Fruit fly (Drosophila melanogaster) whole organism, embryonic: ENCODE results near the gene Zif.

Experiments used
- Bgb ChIP-seq: fragments of 200-800 bp; sonication (Bioruptor generic); IDR thresholded peaks from 2 replicates; pipeline ENCODE4 v1.3.6; 2022; ENCODE audit warnings: missing biosample characterization, missing genetic modification characterization; ENCODE audit not compliant: partially characterized antibody
- C15 ChIP-seq: fragments of 200-800 bp; sonication (Bioruptor generic); IDR thresholded peaks from 3 replicates; pipeline ENCODE4 v1.3.6; 2022; ENCODE audit warnings: missing biosample characterization, missing genetic modification characterization
- CG10321 ChIP-seq: fragments of 200-800 bp; sonication (Bioruptor generic); IDR thresholded peaks from 2 replicates; pipeline ENCODE4 v1.3.6; 2022; ENCODE audit warnings: missing biosample characterization, missing genetic modification characterization
- CG10543 ChIP-seq: fragments of 200-800 bp; sonication (Bioruptor generic); optimal IDR thresholded peaks from 3 replicates; lab custom pipeline; 2017; ENCODE audit warnings: missing biosample characterization, mild to moderate bottlenecking, missing genetic modification characterization, moderate library complexity
- CG11696 ChIP-seq: fragments of 200-800 bp; sonication (Bioruptor generic); IDR thresholded peaks from 2 replicates; pipeline ENCODE4 v1.3.6; 2022; ENCODE audit warnings: missing biosample characterization, missing genetic modification characterization
- CG15479 ChIP-seq: fragments of 200-800 bp; sonication (Bioruptor generic); optimal IDR thresholded peaks from 3 replicates; lab custom pipeline; 2019; ENCODE audit warnings: missing biosample characterization, mild to moderate bottlenecking, missing genetic modification characterization, moderate library complexity
- CG1832 ChIP-seq: fragments of 200-800 bp; sonication (Bioruptor generic); optimal IDR thresholded peaks from 2 replicates; lab custom pipeline; 2017; ENCODE audit warnings: missing biosample characterization, mild to moderate bottlenecking, missing genetic modification characterization, inconsistent platforms
- CG2875 ChIP-seq: fragments of 200-800 bp; sonication (Bioruptor generic); optimal IDR thresholded peaks from 2 replicates; lab custom pipeline; 2017; ENCODE audit warnings: missing biosample characterization, mild to moderate bottlenecking, missing genetic modification characterization, missing genetic modification reagents
- CG33557 ChIP-seq: fragments of 200-800 bp; sonication (Bioruptor generic); optimal IDR thresholded peaks from 2 replicates; lab custom pipeline; 2019; ENCODE audit warnings: missing biosample characterization, mild to moderate bottlenecking, missing genetic modification characterization, moderate library complexity
- CG4360 ChIP-seq: fragments of 200-800 bp; sonication (Bioruptor generic); IDR thresholded peaks from 2 replicates; pipeline ENCODE4 v1.3.6; 2022; ENCODE audit warnings: missing biosample characterization, missing genetic modification characterization
- CG6683 ChIP-seq: fragments of 200-800 bp; sonication (Bioruptor generic); optimal IDR thresholded peaks from 2 replicates; lab custom pipeline; 2017; ENCODE audit warnings: missing biosample characterization, mild to moderate bottlenecking, missing genetic modification characterization, missing genetic modification reagents
- CG6765 ChIP-seq: fragments of 200-800 bp; sonication (Bioruptor generic); optimal IDR thresholded peaks from 3 replicates; lab custom pipeline; 2017; ENCODE audit warnings: missing biosample characterization, mild to moderate bottlenecking, missing genetic modification characterization
- CG8290 ChIP-seq, 3 experiments: fragments of 200-800 bp; sonication (Bioruptor generic); optimal IDR thresholded peaks; 2 replicates each; lab custom pipeline; 2016 to 2019; ENCODE audit warnings: missing biosample characterization in 3 of 3, missing genetic modification characterization in 3 of 3, mild to moderate bottlenecking in 2 of 3, moderate library complexity in 1 of 3
- CG9215 ChIP-seq: fragments of 200-800 bp; sonication (Bioruptor generic); IDR thresholded peaks from 2 replicates; pipeline ENCODE4 v1.3.6; 2022; ENCODE audit warnings: missing biosample characterization, missing genetic modification characterization
- CTCF ChIP-seq: fragments of 200-800 bp; sonication (Bioruptor generic); optimal IDR thresholded peaks from 2 replicates; lab custom pipeline; 2017; ENCODE audit warnings: missing biosample characterization, mild to moderate bottlenecking, missing genetic modification characterization, moderate library complexity
- HLH3B ChIP-seq: fragments of 200-800 bp; sonication (Bioruptor generic); IDR thresholded peaks from 2 replicates; pipeline ENCODE4 v1.3.6; 2022; ENCODE audit warnings: missing biosample characterization, missing genetic modification characterization
- HLHmδ ChIP-seq: fragments of 200-800 bp; sonication (Bioruptor generic); optimal IDR thresholded peaks from 2 replicates; lab custom pipeline; 2018; ENCODE audit warnings: missing biosample characterization, mild to moderate bottlenecking, missing genetic modification characterization, moderate library complexity
- HmgZ ChIP-seq: fragments of 200-800 bp; sonication (Bioruptor generic); optimal IDR thresholded peaks from 2 replicates; lab custom pipeline; 2018; ENCODE audit warnings: missing biosample characterization, mild to moderate bottlenecking, missing genetic modification characterization
- Hr78 ChIP-seq, 2 experiments: fragments of 200-800 bp in 1 of 2; fragments of >200 bp in 1 of 2; sonication (Bioruptor generic) in 1 of 2; optimal IDR thresholded peaks; 2 replicates each; lab custom pipeline; 2017 to 2019; ENCODE audit warnings: missing biosample characterization in 2 of 2, missing genetic modification characterization in 2 of 2, mild to moderate bottlenecking in 1 of 2, moderate library complexity in 1 of 2
- Med ChIP-seq: fragments of 200-800 bp; sonication (Bioruptor generic); peaks from one replicate; lab custom pipeline; 2016; ENCODE audit warnings: missing biosample characterization, missing genetic modification characterization, mild to moderate bottlenecking, inconsistent platforms, moderate library complexity
- NC2α ChIP-seq: fragments of 200-800 bp; sonication (Bioruptor generic); optimal IDR thresholded peaks from 2 replicates; lab custom pipeline; 2016; ENCODE audit warnings: missing biosample characterization, missing genetic modification characterization
- NFAT ChIP-seq: fragments of 200-800 bp; sonication (Bioruptor generic); IDR thresholded peaks from 2 replicates; pipeline ENCODE4 v1.3.6; 2022; ENCODE audit warnings: missing biosample characterization, missing genetic modification characterization
- Pdp1 ChIP-seq, 2 experiments: fragments of 200-800 bp; sonication (Bioruptor generic); optimal IDR thresholded peaks; 3 replicates each; lab custom pipeline; 2016; ENCODE audit warnings: missing biosample characterization in 2 of 2, missing genetic modification characterization in 2 of 2, mild to moderate bottlenecking in 1 of 2, moderate library complexity in 1 of 2
- Ravus ChIP-seq: fragments of 200-800 bp; sonication (Bioruptor generic); IDR thresholded peaks from 2 replicates; pipeline ENCODE4 v1.3.6; 2022; ENCODE audit warnings: missing biosample characterization, missing genetic modification characterization
- Trl ChIP-seq, 3 experiments: fragments of >200 bp in 2 of 3; fragments of 200-800 bp in 1 of 3; sonication (Bioruptor generic) in 1 of 3; optimal IDR thresholded peaks; 2 replicates in 1 of 3; 3 replicates in 2 of 3; lab custom pipeline; 2016 to 2017; ENCODE audit warnings: missing biosample characterization in 1 of 3, missing genetic modification characterization in 1 of 3
- cad ChIP-seq: fragments of >200 bp; optimal IDR thresholded peaks from 2 replicates; lab custom pipeline; 2017; ENCODE audit warnings: missing biosample characterization, missing genetic modification characterization
- cato ChIP-seq: fragments of 200-800 bp; sonication (Bioruptor generic); optimal IDR thresholded peaks from 2 replicates; lab custom pipeline; 2016; ENCODE audit warnings: missing biosample characterization, missing genetic modification characterization, borderline replicate concordance
- cg ChIP-seq: fragments of 200-800 bp; sonication (Bioruptor generic); optimal IDR thresholded peaks from 3 replicates; lab custom pipeline; 2019; ENCODE audit warnings: missing biosample characterization, mild to moderate bottlenecking, missing genetic modification characterization, moderate library complexity
- chinmo ChIP-seq: fragments of 200-800 bp; sonication (Bioruptor generic); IDR thresholded peaks from 4 replicates; pipeline ENCODE4 v1.3.6; 2022; ENCODE audit warnings: missing biosample characterization, missing genetic modification characterization; ENCODE audit not compliant: partially characterized antibody
- ci ChIP-seq: fragments of 200-800 bp; sonication (Bioruptor generic); IDR thresholded peaks from 3 replicates; pipeline ENCODE4 v1.3.6; 2022; ENCODE audit warnings: missing biosample characterization, missing genetic modification characterization
- corto ChIP-seq: fragments of 200-800 bp; sonication (Bioruptor generic); optimal IDR thresholded peaks from 2 replicates; lab custom pipeline; 2016; ENCODE audit warnings: missing biosample characterization, mild to moderate bottlenecking, missing genetic modification characterization, moderate library complexity
- crol ChIP-seq: fragments of 200-800 bp; sonication (Bioruptor generic); IDR thresholded peaks from 2 replicates; pipeline ENCODE4 v1.3.6; 2022; ENCODE audit warnings: missing biosample characterization, missing genetic modification characterization
- emc ChIP-seq: fragments of 200-800 bp; sonication (Bioruptor generic); optimal IDR thresholded peaks from 2 replicates; lab custom pipeline; 2016; ENCODE audit warnings: missing biosample characterization, missing genetic modification characterization
- fd3F ChIP-seq: fragments of 200-800 bp; sonication (Bioruptor generic); optimal IDR thresholded peaks from 2 replicates; lab custom pipeline; 2018; ENCODE audit warnings: missing biosample characterization, mild to moderate bottlenecking, missing genetic modification characterization, moderate library complexity
- gsb ChIP-seq: fragments of 200-800 bp; sonication (Bioruptor generic); IDR thresholded peaks from 2 replicates; pipeline ENCODE4 v1.3.6; 2022; ENCODE audit warnings: missing biosample characterization, missing genetic modification characterization
- h ChIP-seq: fragments of >200 bp; optimal IDR thresholded peaks from 2 replicates; lab custom pipeline; 2017
- hb ChIP-seq: fragments of 200-800 bp; sonication (Bioruptor generic); IDR thresholded peaks from 3 replicates; pipeline ENCODE4 v1.3.6; 2022; ENCODE audit warnings: missing biosample characterization, missing genetic modification characterization; ENCODE audit not compliant: partially characterized antibody
- inv ChIP-seq: fragments of 200-800 bp; sonication (Bioruptor generic); IDR thresholded peaks from 2 replicates; pipeline ENCODE4 v1.3.6; 2022; ENCODE audit warnings: missing biosample characterization, missing genetic modification characterization; ENCODE audit not compliant: partially characterized antibody
- lola ChIP-seq, 3 experiments: fragments of >200 bp in 2 of 3; fragments of 200-800 bp in 1 of 3; sonication (Bioruptor generic) in 1 of 3; optimal IDR thresholded peaks; 2 replicates each; lab custom pipeline; 2017 to 2019; ENCODE audit warnings: missing biosample characterization in 3 of 3, missing genetic modification characterization in 3 of 3, mild to moderate bottlenecking in 1 of 3, moderate library complexity in 1 of 3
- org-1 ChIP-seq: fragments of 200-800 bp; sonication (Bioruptor generic); optimal IDR thresholded peaks from 2 replicates; lab custom pipeline; 2017; ENCODE audit warnings: missing biosample characterization, missing genetic modification characterization
- repo ChIP-seq: fragments of 200-800 bp; sonication (Bioruptor generic); optimal IDR thresholded peaks from 2 replicates; lab custom pipeline; 2016; ENCODE audit warnings: missing biosample characterization, missing genetic modification characterization
- sd ChIP-seq: fragments of 200-800 bp; sonication (Bioruptor generic); optimal IDR thresholded peaks from 3 replicates; lab custom pipeline; 2018; ENCODE audit warnings: missing biosample characterization, mild to moderate bottlenecking, missing genetic modification characterization, moderate library complexity
- sens ChIP-seq: fragments of 200-800 bp; sonication (Bioruptor generic); peaks from one replicate; lab custom pipeline; 2016; ENCODE audit warnings: missing biosample characterization, missing genetic modification characterization
- sima ChIP-seq: fragments of 200-800 bp; sonication (Bioruptor generic); optimal IDR thresholded peaks from 2 replicates; lab custom pipeline; 2016; ENCODE audit warnings: missing biosample characterization, missing genetic modification characterization
- tll ChIP-seq, 2 experiments: fragments of 200-800 bp in 1 of 2; fragments of >200 bp in 1 of 2; sonication (Bioruptor generic) in 1 of 2; optimal IDR thresholded peaks; 2 replicates each; lab custom pipeline; 2017 to 2019; ENCODE audit warnings: missing biosample characterization in 2 of 2, missing genetic modification characterization in 2 of 2, mild to moderate bottlenecking in 1 of 2, moderate library complexity in 1 of 2
- vvl ChIP-seq: fragments of 200-800 bp; sonication (Bioruptor generic); IDR thresholded peaks from 2 replicates; pipeline ENCODE4 v1.3.6; 2022; ENCODE audit warnings: missing biosample characterization, missing genetic modification characterization
- z ChIP-seq: fragments of 200-800 bp; sonication (Bioruptor generic); IDR thresholded peaks from 3 replicates; pipeline ENCODE4 v1.3.6; 2022; ENCODE audit warnings: missing biosample characterization, missing genetic modification characterization
- zfh2 ChIP-seq: fragments of 200-800 bp; sonication (Bioruptor generic); optimal IDR thresholded peaks from 2 replicates; lab custom pipeline; 2016; ENCODE audit warnings: missing biosample characterization, missing genetic modification characterization

The Zif gene

DNA sequence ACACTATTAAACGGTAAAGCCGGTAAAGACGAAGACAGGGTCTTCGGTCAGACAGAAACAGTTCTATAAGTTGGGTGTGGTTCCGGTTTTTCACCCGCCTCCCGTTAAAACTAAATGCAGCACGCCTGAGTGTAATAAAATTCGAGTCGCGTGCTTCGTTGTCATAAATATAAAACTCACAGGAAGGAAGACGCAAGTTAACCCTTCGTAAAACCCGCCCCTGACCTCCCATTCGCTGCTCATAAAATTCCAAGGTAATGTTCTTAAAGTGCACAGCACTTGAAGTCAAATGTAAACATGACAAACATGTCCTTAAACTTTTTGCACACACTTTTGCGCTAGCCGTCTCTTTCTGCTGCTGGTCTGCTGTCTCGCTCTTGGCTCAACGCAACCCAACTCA is 35.6 kb upstream of the Zif start:
- TF ChIP-seq Trl (optimal IDR thresholded peaks at IDR 0.05; lab: Kevin White, UChicago) (no peak), Trl (GFP tag; optimal IDR thresholded peaks at IDR 0.05; lab: Kevin White, UChicago) (no peak), NFAT (GFP tag; lab: Robert Waterston, UW) (no peak), HLH3B (GFP tag; lab: Robert Waterston, UW) (no peak), fd3F (GFP tag; lab: Kevin White, UChicago) (no peak), HmgZ (tag; lab: Kevin White, UChicago) (no peak), org-1 (GFP tag; lab: Kevin White, UChicago) (no peak), CG6683 (GFP tag; lab: Kevin White, UChicago) (no peak), Med (GFP tag; lab: Kevin White, UChicago) (peak; percentile 45), tll (GFP tag; optimal IDR thresholded peaks at IDR 0.05; lab: Kevin White, UChicago) (peak in 1 of 2 experiments; percentile 72), HLHmδ (GFP tag; lab: Kevin White, UChicago) (no peak), C15 (GFP tag; lab: Robert Waterston, UW) (no peak), Ravus (GFP tag; lab: Robert Waterston, UW) (no peak), inv (GFP tag; lab: Robert Waterston, UW) (no peak), cad (peak; percentile 78), cato (GFP tag; lab: Kevin White, UChicago) (no peak), CG11696 (GFP tag; lab: Robert Waterston, UW) (no peak), CG4360 (GFP tag; lab: Robert Waterston, UW) (no peak)
- TF ChIP-seq, all 482 proteins: peak for 3

DNA sequence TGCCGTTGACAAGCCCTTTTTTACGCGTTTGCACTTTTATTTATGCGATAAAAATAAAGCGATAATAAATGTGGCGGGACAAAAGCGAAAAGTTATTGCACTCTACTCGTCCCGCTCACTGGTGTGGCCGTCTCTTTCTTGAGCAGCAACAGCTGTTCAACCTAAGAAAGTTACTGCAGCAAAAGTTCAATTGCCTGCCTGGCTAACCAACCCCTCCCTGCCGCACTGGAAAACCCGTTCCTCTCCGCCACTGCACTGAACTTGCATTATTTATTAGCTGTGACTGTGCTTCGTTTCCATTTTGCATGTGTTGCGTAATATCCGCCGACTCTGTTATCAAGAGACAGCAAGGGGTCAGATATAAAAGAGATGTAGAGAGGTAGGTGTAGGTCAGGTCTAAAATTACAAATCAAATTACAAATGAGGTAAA is 35.2 kb upstream of the Zif start:
- TF ChIP-seq CG15479: no peak
- TF ChIP-seq CG8290 (GFP tag; optimal IDR thresholded peaks at IDR 0.05; lab: Kevin White, UChicago): no peak
- no peak for TF ChIP-seq CG8290 (tag; optimal IDR thresholded peaks at IDR 0.05; lab: Kevin White, UChicago)
- TF ChIP-seq CG10321: peak; percentile 25; the same call in 1 of the 2 replicates
- TF ChIP-seq Bgb (GFP tag; lab: Robert Waterston, UW): 0 out of 2 replicates have a peak, but pooled peaks have one; percentile 15
- TF ChIP-seq Hr78 (GFP tag; optimal IDR thresholded peaks at IDR 0.05; lab: Kevin White, UChicago): peak in 1 of 2 experiments; percentile 66
- TF ChIP-seq crol (GFP tag; lab: Robert Waterston, UW): peak; percentile 24; the same call in 1 of the 2 replicates
- TF ChIP-seq h: no peak
- no peak for TF ChIP-seq Ravus (GFP tag; lab: Robert Waterston, UW)
- TF ChIP-seq vvl: peak; percentile 55
- TF ChIP-seq Pdp1 (GFP tag; optimal IDR thresholded peaks at IDR 0.05; lab: Kevin White, UChicago): peak in 1 of 2 experiments; percentile 77
- TF ChIP-seq CG1832: peak; percentile 38
- 0 out of 3 replicates have a peak, but pooled peaks have one; percentile 9 for TF ChIP-seq z (GFP tag; lab: Robert Waterston, UW)
- peak; percentile 63 for TF ChIP-seq sens (GFP tag; lab: Kevin White, UChicago)
- TF ChIP-seq cg (GFP tag; lab: Kevin White, UChicago): no peak
- no peak for TF ChIP-seq CG2875 (GFP tag; lab: Kevin White, UChicago)

dm6 chr3R:6423128-6423527 is 33.8 kb upstream of the Zif start:
- TF ChIP-seq CG6765 (GFP tag; lab: Kevin White, UChicago) (no peak), zfh2 (GFP tag; lab: Kevin White, UChicago) (no peak), lola (GFP tag; optimal IDR thresholded peaks at IDR 0.05; lab: Kevin White, UChicago) (no peak), chinmo (GFP tag; lab: Robert Waterston, UW) (0 out of 4 replicates have a peak, but pooled peaks have one; percentile 47), CG10543 (GFP tag; lab: Kevin White, UChicago) (peak; percentile 22), Med (GFP tag; lab: Kevin White, UChicago) (peak; percentile 17), gsb (GFP tag; lab: Robert Waterston, UW) (no peak), ci (GFP tag; lab: Robert Waterston, UW) (no peak), CTCF (GFP tag; lab: Kevin White, UChicago) (peak; percentile 87), NC2α (GFP tag; lab: Kevin White, UChicago) (no peak), sd (peak; percentile 91), repo (GFP tag; lab: Kevin White, UChicago) (no peak), hb (GFP tag; lab: Robert Waterston, UW) (no peak), sima (GFP tag; lab: Kevin White, UChicago) (no peak), CG9215 (no peak), corto (GFP tag; lab: Kevin White, UChicago) (no peak), CG2875 (GFP tag; lab: Kevin White, UChicago) (no peak), CG33557 (no peak), emc (GFP tag; lab: Kevin White, UChicago) (no peak)
